Fruit fly (Drosophila melanogaster) whole organism, adult: ENCODE data around the gene Tmtc4.
A peak's percentile ranks its signal among the peaks of the same experiment; 100 is the strongest.

Source experiments
- CG11617 ChIP-seq: fragments of 200-800 bp; sonication (Bioruptor generic); optimal IDR thresholded peaks from 2 replicates; lab custom pipeline; 2017; ENCODE audit warnings: mild to moderate bottlenecking, missing biosample characterization, missing genetic modification reagents, missing genetic modification characterization
- CG12768 ChIP-seq: fragments of 200-800 bp; sonication (Bioruptor generic); optimal IDR thresholded peaks from 2 replicates; lab custom pipeline; 2017; ENCODE audit warnings: missing biosample characterization, missing genetic modification characterization, mild to moderate bottlenecking, moderate library complexity, missing genetic modification reagents
- CG14711 ChIP-seq: fragments of 200-800 bp; sonication (Bioruptor generic); optimal IDR thresholded peaks from 2 replicates; lab custom pipeline; 2018; ENCODE audit warnings: missing biosample characterization, mild to moderate bottlenecking, missing genetic modification characterization, moderate library complexity
- CG1620 ChIP-seq: fragments of 200-800 bp; sonication (Bioruptor generic); optimal IDR thresholded peaks from 2 replicates; lab custom pipeline; 2016; ENCODE audit warnings: missing biosample characterization, missing genetic modification characterization
- CG33017 ChIP-seq: fragments of 200-800 bp; sonication (Bioruptor generic); optimal IDR thresholded peaks from 2 replicates; lab custom pipeline; 2018; ENCODE audit warnings: missing biosample characterization, mild to moderate bottlenecking, missing genetic modification characterization, moderate library complexity
- CG5204 ChIP-seq: fragments of 200-800 bp; sonication (Bioruptor generic); optimal IDR thresholded peaks from 2 replicates; lab custom pipeline; 2016; ENCODE audit warnings: missing biosample characterization, missing genetic modification characterization
- CG7045 ChIP-seq: fragments of 200-800 bp; sonication (Bioruptor generic); optimal IDR thresholded peaks from 2 replicates; lab custom pipeline; 2017; ENCODE audit warnings: missing biosample characterization, mild to moderate bottlenecking, missing genetic modification characterization
- CG7101 ChIP-seq: fragments of 200-800 bp; sonication (Bioruptor generic); optimal IDR thresholded peaks from 2 replicates; lab custom pipeline; 2018; ENCODE audit warnings: missing biosample characterization, mild to moderate bottlenecking, missing genetic modification characterization, moderate library complexity
- Clk ChIP-seq: fragments of 200-800 bp; sonication (Bioruptor generic); optimal IDR thresholded peaks from 2 replicates; lab custom pipeline; 2017; ENCODE audit warnings: missing biosample characterization, missing genetic modification characterization
- Crg-1 ChIP-seq: fragments of 200-800 bp; sonication (Bioruptor generic); optimal IDR thresholded peaks from 2 replicates; lab custom pipeline; 2016; ENCODE audit warnings: missing biosample characterization, missing genetic modification characterization
- Hr96 ChIP-seq: fragments of 200-800 bp; sonication (Bioruptor generic); optimal IDR thresholded peaks from 2 replicates; lab custom pipeline; 2016; ENCODE audit warnings: missing biosample characterization, missing genetic modification characterization
- Mnt ChIP-seq: fragments of 200-800 bp; sonication (Bioruptor generic); optimal IDR thresholded peaks from 2 replicates; lab custom pipeline; 2016; ENCODE audit warnings: missing biosample characterization, mild to moderate bottlenecking, missing genetic modification characterization
- bab1 ChIP-seq: fragments of 200-800 bp; sonication (Bioruptor generic); optimal IDR thresholded peaks from 3 replicates; lab custom pipeline; 2019; ENCODE audit warnings: missing biosample characterization, mild to moderate bottlenecking, missing genetic modification characterization, moderate library complexity
- cic ChIP-seq: fragments of 200-800 bp; sonication (Bioruptor generic); optimal IDR thresholded peaks from 2 replicates; lab custom pipeline; 2017; ENCODE audit warnings: missing biosample characterization, mild to moderate bottlenecking, missing genetic modification characterization, moderate library complexity
- cnc ChIP-seq, 2 experiments: fragments of >200 bp; optimal IDR thresholded peaks; 2 replicates each; lab custom pipeline; 2017
- kay ChIP-seq: fragments of 200-800 bp; sonication (Bioruptor generic); peaks from one replicate; lab custom pipeline; 2016; ENCODE audit warnings: missing biosample characterization, missing genetic modification characterization, borderline replicate concordance
- ovo ChIP-seq: fragments of 200-800 bp; sonication (Bioruptor generic); optimal IDR thresholded peaks from 2 replicates; lab custom pipeline; 2016; ENCODE audit warnings: missing biosample characterization, missing genetic modification characterization
- pad ChIP-seq: fragments of 200-800 bp; sonication (Bioruptor generic); optimal IDR thresholded peaks from 3 replicates; lab custom pipeline; 2017; ENCODE audit warnings: missing biosample characterization, missing genetic modification characterization, mild to moderate bottlenecking, moderate library complexity, missing genetic modification reagents
- tj ChIP-seq: fragments of 200-800 bp; sonication (Bioruptor generic); optimal IDR thresholded peaks from 3 replicates; lab custom pipeline; 2017; ENCODE audit warnings: missing biosample characterization, mild to moderate bottlenecking, missing genetic modification characterization, moderate library complexity
- toe ChIP-seq: fragments of 200-800 bp; sonication (Bioruptor generic); optimal IDR thresholded peaks from 2 replicates; lab custom pipeline; 2016; ENCODE audit warnings: missing biosample characterization, missing genetic modification characterization

Tmtc4 gene

dm6 chr3R:15319912-15320746 lies 30.9 kb upstream of the Tmtc4 start, which contains the start of the genes CG6276 and CG44040:
TSS of gene CG6276 (minus strand) at chr3R:15320069.
TSS of gene CG44040 (plus strand) at chr3R:15320378.
- TF ChIP-seq bab1 (GFP tag; lab: Kevin White, UChicago) = peak; percentile 42
- peak; percentile 7 for TF ChIP-seq ovo
- no peak for TF ChIP-seq Clk (GFP tag; lab: Kevin White, UChicago)
- TF ChIP-seq cnc (optimal IDR thresholded peaks at IDR 0.05; lab: Kevin White, UChicago) = peak in 1 of 2 experiments; percentile 38
- no peak for TF ChIP-seq kay
- TF ChIP-seq Hr96 (GFP tag; lab: Kevin White, UChicago) = no peak
- peak; percentile 53 for TF ChIP-seq CG7045 (GFP tag; lab: Kevin White, UChicago)
- no peak for TF ChIP-seq cic (GFP tag; lab: Kevin White, UChicago)
- peak; percentile 48 for TF ChIP-seq toe
- TF ChIP-seq tj (GFP tag; lab: Kevin White, UChicago) = peak; percentile 42
- peak; percentile 27 for TF ChIP-seq Mnt (GFP tag; lab: Kevin White, UChicago)
- TF ChIP-seq CG14711 (tag; lab: Kevin White, UChicago) = peak; percentile 34
- peak; percentile 62 for TF ChIP-seq CG33017 (tag; lab: Kevin White, UChicago)
- TF ChIP-seq CG7101 (tag; lab: Kevin White, UChicago) = peak; percentile 76
- peak; percentile 73 for TF ChIP-seq CG5204 (GFP tag; lab: Kevin White, UChicago)
- no peak for TF ChIP-seq Crg-1 (GFP tag; lab: Kevin White, UChicago)
- TF ChIP-seq CG11617 (GFP tag; lab: Kevin White, UChicago) = peak; percentile 73
- peak; percentile 43 for TF ChIP-seq pad
- TF ChIP-seq CG1620 (GFP tag; lab: Kevin White, UChicago) = peak; percentile 32
- peak; percentile 37 for TF ChIP-seq CG12768 (GFP tag; lab: Kevin White, UChicago)

dm6 chr3R:15320747-15321085 lies 30.3 kb upstream of the Tmtc4 start, which contains the start of gene ear:
TSS of gene ear (plus strand) at chr3R:15320756.
- TF ChIP-seq CG12768 (GFP tag; lab: Kevin White, UChicago) = no peak
- TF ChIP-seq tj (GFP tag; lab: Kevin White, UChicago) = no peak
- TF ChIP-seq Hr96 (GFP tag; lab: Kevin White, UChicago) = no peak
- TF ChIP-seq Mnt (GFP tag; lab: Kevin White, UChicago) = no peak
- TF ChIP-seq CG33017 (tag; lab: Kevin White, UChicago) = no peak

dm6 chr3R:15328083-15328779 lies 22.8 kb upstream of the Tmtc4 start, which contains the start of the genes CG6236 and ea:
TSS of gene CG6236 (minus strand) at chr3R:15328269.
TSS of gene ea (plus strand) at chr3R:15328729.
- peak; percentile 43 for TF ChIP-seq ovo
- TF ChIP-seq CG5204 (GFP tag; lab: Kevin White, UChicago) = no peak
- TF ChIP-seq cnc (optimal IDR thresholded peaks at IDR 0.05; lab: Kevin White, UChicago) = no peak
- TF ChIP-seq CG14711 (tag; lab: Kevin White, UChicago) = no peak
- no peak for TF ChIP-seq Hr96 (GFP tag; lab: Kevin White, UChicago)
- no peak for TF ChIP-seq CG7045 (GFP tag; lab: Kevin White, UChicago)

dm6 chr3R:15330472-15330871 lies 20.6 kb upstream of the Tmtc4 start, which contains the start of gene mRpL9:
TSS of gene mRpL9 (plus strand) at chr3R:15330738.
- TF ChIP-seq Clk (GFP tag; lab: Kevin White, UChicago) (no peak), tj (GFP tag; lab: Kevin White, UChicago) (no peak), CG14711 (tag; lab: Kevin White, UChicago) (peak; percentile 43), toe (no peak), CG5204 (GFP tag; lab: Kevin White, UChicago) (no peak), cnc (optimal IDR thresholded peaks at IDR 0.05; lab: Kevin White, UChicago) (no peak), bab1 (GFP tag; lab: Kevin White, UChicago) (peak; percentile 30), ovo (no peak), CG33017 (tag; lab: Kevin White, UChicago) (no peak), Mnt (GFP tag; lab: Kevin White, UChicago) (peak; percentile 36), Hr96 (GFP tag; lab: Kevin White, UChicago) (no peak), CG1620 (GFP tag; lab: Kevin White, UChicago) (peak; percentile 46), CG7101 (tag; lab: Kevin White, UChicago) (peak; percentile 57)

dm6 chr3R:15332994-15333393 lies 18.0 kb upstream of the Tmtc4 start, which contains the start of the genes Fkbp39 and Cyfip:
TSS of gene Fkbp39 (minus strand) at chr3R:15333133.
TSS of gene Cyfip (plus strand) at chr3R:15333266.
- TF ChIP-seq CG33017 (tag; lab: Kevin White, UChicago) (no peak), CG14711 (tag; lab: Kevin White, UChicago) (peak; percentile 40), cnc (optimal IDR thresholded peaks at IDR 0.05; lab: Kevin White, UChicago) (no peak), Crg-1 (GFP tag; lab: Kevin White, UChicago) (peak; percentile 60), Mnt (GFP tag; lab: Kevin White, UChicago) (peak; percentile 99), Hr96 (GFP tag; lab: Kevin White, UChicago) (no peak), CG7101 (tag; lab: Kevin White, UChicago) (peak; percentile 44), toe (no peak), tj (GFP tag; lab: Kevin White, UChicago) (no peak), CG1620 (GFP tag; lab: Kevin White, UChicago) (peak; percentile 65), bab1 (GFP tag; lab: Kevin White, UChicago) (peak; percentile 79), ovo (no peak), Clk (GFP tag; lab: Kevin White, UChicago) (no peak), CG11617 (GFP tag; lab: Kevin White, UChicago) (peak; percentile 42), cic (GFP tag; lab: Kevin White, UChicago) (peak; percentile 51), CG5204 (GFP tag; lab: Kevin White, UChicago) (no peak), CG12768 (GFP tag; lab: Kevin White, UChicago) (no peak), pad (peak; percentile 66), CG7045 (GFP tag; lab: Kevin White, UChicago) (no peak)
